Worm (Caenorhabditis elegans) whole organism, L1 larva: Measurements from ENCODE around the gene K11H12.11.

Source experiments
- C34B4.2 ChIP-seq: sonication (generic microtip); optimal IDR thresholded peaks from 2 replicates; lab custom pipeline; 2017; ENCODE audit warnings: mild to moderate bottlenecking, missing genetic modification characterization, missing compliant biosample characterization
- nhr-19 ChIP-seq: fragments of 200-800 bp; sonication (Bioruptor generic); conservative IDR thresholded peaks from 2 replicates; pipeline ENCODE4 v1.3.6; 2022; ENCODE audit warnings: missing genetic modification characterization, missing compliant biosample characterization
- nhr-76 ChIP-seq: sonication (generic microtip); optimal IDR thresholded peaks from 2 replicates; lab custom pipeline; 2017; ENCODE audit warnings: missing biosample characterization, missing genetic modification characterization

- TF ChIP-seq nhr-76 (tag; lab: Kevin White, UChicago), result no peak
- TF ChIP-seq nhr-19 (GFP tag; lab: Robert Waterston, UW), result peak; percentile 60
- no peak for TF ChIP-seq C34B4.2
Observed at ce11 chrIV:682726-683340, 12.5 kb upstream of the K11H12.11 start.
